Fruit fly (Drosophila melanogaster) whole organism, embryonic: Measurements from ENCODE around the gene GCC88.

Experiments
- Atf3 ChIP-seq: fragments of 200-800 bp; sonication (Bioruptor generic); optimal IDR thresholded peaks from 3 replicates; lab custom pipeline; 2016; ENCODE audit warnings: missing biosample characterization, missing genetic modification characterization
- Bdp1 ChIP-seq: fragments of 200-800 bp; sonication (Bioruptor generic); optimal IDR thresholded peaks from 3 replicates; lab custom pipeline; 2016; ENCODE audit warnings: missing biosample characterization, missing genetic modification characterization
- CG10366 ChIP-seq: fragments of 200-800 bp; sonication (Bioruptor generic); IDR thresholded peaks from 2 replicates; pipeline ENCODE4 v1.3.6; 2022; ENCODE audit warnings: missing biosample characterization, missing genetic modification characterization
- CG10654 ChIP-seq: fragments of 200-800 bp; sonication (Bioruptor generic); optimal IDR thresholded peaks from 2 replicates; lab custom pipeline; 2016; ENCODE audit warnings: missing biosample characterization, missing genetic modification characterization
- CG10959 ChIP-seq: fragments of 200-800 bp; sonication (Bioruptor generic); IDR thresholded peaks from 2 replicates; pipeline ENCODE4 v1.3.6; 2022; ENCODE audit warnings: missing biosample characterization, missing genetic modification characterization
- CG12071 ChIP-seq: fragments of 200-800 bp; sonication (Bioruptor generic); optimal IDR thresholded peaks from 3 replicates; lab custom pipeline; 2018; ENCODE audit warnings: missing biosample characterization, mild to moderate bottlenecking, missing genetic modification characterization
- CG12744 ChIP-seq: fragments of 200-800 bp; sonication (Bioruptor generic); optimal IDR thresholded peaks from 2 replicates; lab custom pipeline; 2016; ENCODE audit warnings: missing biosample characterization, missing genetic modification characterization
- CG13296 ChIP-seq: fragments of 200-800 bp; sonication (Bioruptor generic); optimal IDR thresholded peaks from 3 replicates; lab custom pipeline; 2018; ENCODE audit warnings: missing biosample characterization, mild to moderate bottlenecking, missing genetic modification characterization
- CG13894 ChIP-seq: fragments of 200-800 bp; sonication (Bioruptor generic); optimal IDR thresholded peaks from 3 replicates; lab custom pipeline; 2018; ENCODE audit warnings: missing biosample characterization, mild to moderate bottlenecking, missing genetic modification characterization, moderate library complexity
- CG15011 ChIP-seq: fragments of 200-800 bp; sonication (Bioruptor generic); optimal IDR thresholded peaks from 3 replicates; lab custom pipeline; 2018; ENCODE audit warnings: missing biosample characterization, mild to moderate bottlenecking, missing genetic modification characterization
- CG15073 ChIP-seq: fragments of 200-800 bp; sonication (Bioruptor generic); optimal IDR thresholded peaks from 2 replicates; lab custom pipeline; 2016; ENCODE audit warnings: missing biosample characterization, missing genetic modification characterization
- CG15514 ChIP-seq: fragments of 200-800 bp; sonication (Bioruptor generic); optimal IDR thresholded peaks from 3 replicates; lab custom pipeline; 2017; ENCODE audit warnings: missing biosample characterization, missing genetic modification characterization, mild to moderate bottlenecking, moderate library complexity, missing genetic modification reagents
- CG15601 ChIP-seq: fragments of 200-800 bp; sonication (Bioruptor generic); optimal IDR thresholded peaks from 3 replicates; lab custom pipeline; 2019; ENCODE audit warnings: missing biosample characterization, mild to moderate bottlenecking, missing genetic modification characterization, moderate library complexity
- CG16779 ChIP-seq: fragments of 200-800 bp; sonication (Bioruptor generic); IDR thresholded peaks from 2 replicates; pipeline ENCODE4 v1.3.6; 2022; ENCODE audit warnings: missing biosample characterization, missing genetic modification characterization
- CG17568 ChIP-seq: fragments of 200-800 bp; sonication (Bioruptor generic); optimal IDR thresholded peaks from 2 replicates; lab custom pipeline; 2018; ENCODE audit warnings: missing biosample characterization, mild to moderate bottlenecking, missing genetic modification characterization, moderate library complexity
- CG18599 ChIP-seq: fragments of 200-800 bp; sonication (Bioruptor generic); optimal IDR thresholded peaks from 3 replicates; lab custom pipeline; 2017; ENCODE audit warnings: missing biosample characterization, missing genetic modification characterization, mild to moderate bottlenecking, moderate library complexity, missing genetic modification reagents
- CG18764 ChIP-seq: fragments of 200-800 bp; sonication (Bioruptor generic); optimal IDR thresholded peaks from 3 replicates; lab custom pipeline; 2016; ENCODE audit warnings: missing biosample characterization, missing genetic modification characterization
- CG2712 ChIP-seq: fragments of 200-800 bp; optimal IDR thresholded peaks from 3 replicates; lab custom pipeline; 2019; ENCODE audit warnings: missing biosample characterization, mild to moderate bottlenecking, missing genetic modification characterization, moderate library complexity
- CG32772 ChIP-seq: fragments of 200-800 bp; sonication (Bioruptor generic); IDR thresholded peaks from 2 replicates; pipeline ENCODE4 v1.3.6; 2022; ENCODE audit warnings: missing biosample characterization, missing genetic modification characterization
- CG34224 ChIP-seq: fragments of 200-800 bp; sonication (Bioruptor generic); IDR thresholded peaks from 3 replicates; pipeline ENCODE4 v1.3.6; 2022; ENCODE audit warnings: missing biosample characterization, missing genetic modification characterization; ENCODE audit not compliant: partially characterized antibody
- CG4707 ChIP-seq: fragments of 200-800 bp; sonication (Bioruptor generic); optimal IDR thresholded peaks from 2 replicates; lab custom pipeline; 2018; ENCODE audit warnings: missing biosample characterization, mild to moderate bottlenecking, missing genetic modification characterization, moderate library complexity
- CG5245 ChIP-seq: fragments of 200-800 bp; sonication (Bioruptor generic); optimal IDR thresholded peaks from 3 replicates; lab custom pipeline; 2016; ENCODE audit warnings: missing biosample characterization, missing genetic modification characterization
- CG6175 ChIP-seq: fragments of 200-800 bp; sonication (Bioruptor generic); IDR thresholded peaks from 3 replicates; pipeline ENCODE4 v1.3.6; 2022; ENCODE audit warnings: missing biosample characterization, missing genetic modification characterization
- CG6765 ChIP-seq: fragments of 200-800 bp; sonication (Bioruptor generic); optimal IDR thresholded peaks from 3 replicates; lab custom pipeline; 2017; ENCODE audit warnings: missing biosample characterization, mild to moderate bottlenecking, missing genetic modification characterization
- CG7839 ChIP-seq: fragments of 200-800 bp; sonication (Bioruptor generic); optimal IDR thresholded peaks from 3 replicates; lab custom pipeline; 2018; ENCODE audit warnings: missing biosample characterization, mild to moderate bottlenecking, missing genetic modification characterization, moderate library complexity
- CG8478 ChIP-seq: fragments of >200 bp; optimal IDR thresholded peaks from 2 replicates; lab custom pipeline; 2018
- CG9437 ChIP-seq: fragments of 200-800 bp; sonication (Bioruptor generic); optimal IDR thresholded peaks from 2 replicates; lab custom pipeline; 2018; ENCODE audit warnings: missing biosample characterization, mild to moderate bottlenecking, missing genetic modification characterization
- CrebB ChIP-seq: fragments of 200-800 bp; sonication (Bioruptor generic); optimal IDR thresholded peaks from 3 replicates; lab custom pipeline; 2018; ENCODE audit warnings: missing biosample characterization, mild to moderate bottlenecking, missing genetic modification characterization
- Dek ChIP-seq: fragments of 200-800 bp; sonication (Bioruptor generic); optimal IDR thresholded peaks from 3 replicates; lab custom pipeline; 2019; ENCODE audit warnings: missing biosample characterization, mild to moderate bottlenecking, missing genetic modification characterization, moderate library complexity
- H2.0 ChIP-seq: fragments of 200-800 bp; sonication (Bioruptor generic); IDR thresholded peaks from 2 replicates; pipeline ENCODE4 v1.3.6; 2022; ENCODE audit warnings: missing biosample characterization, missing genetic modification characterization
- Meics ChIP-seq: fragments of 200-800 bp; sonication (Bioruptor generic); optimal IDR thresholded peaks from 2 replicates; lab custom pipeline; 2017; ENCODE audit warnings: missing biosample characterization, mild to moderate bottlenecking, missing genetic modification characterization
- Mrtf ChIP-seq: fragments of 200-800 bp; sonication (Bioruptor generic); IDR thresholded peaks from 3 replicates; pipeline ENCODE4 v1.3.6; 2022; ENCODE audit warnings: missing biosample characterization, missing genetic modification characterization
- Myb ChIP-seq: fragments of 200-800 bp; sonication (Bioruptor generic); optimal IDR thresholded peaks from 2 replicates; lab custom pipeline; 2016; ENCODE audit warnings: missing biosample characterization, missing genetic modification characterization
- NK7.1 ChIP-seq: fragments of 200-800 bp; sonication (Bioruptor generic); optimal IDR thresholded peaks from 3 replicates; lab custom pipeline; 2016; ENCODE audit warnings: missing biosample characterization, missing genetic modification characterization
- Sox100B ChIP-seq: fragments of 200-800 bp; sonication (Bioruptor generic); optimal IDR thresholded peaks from 3 replicates; lab custom pipeline; 2018; ENCODE audit warnings: missing biosample characterization, mild to moderate bottlenecking, missing genetic modification characterization
- Sox102F ChIP-seq: fragments of 200-800 bp; sonication (Bioruptor generic); optimal IDR thresholded peaks from 2 replicates; lab custom pipeline; 2018; ENCODE audit warnings: missing biosample characterization, mild to moderate bottlenecking, missing genetic modification characterization, moderate library complexity
- Spps ChIP-seq: fragments of 200-800 bp; sonication (Bioruptor generic); optimal IDR thresholded peaks from 2 replicates; lab custom pipeline; 2018; ENCODE audit warnings: missing biosample characterization, mild to moderate bottlenecking, missing genetic modification characterization
- ap ChIP-seq: fragments of 200-800 bp; sonication (Bioruptor generic); IDR thresholded peaks from 2 replicates; pipeline ENCODE4 v1.3.6; 2022; ENCODE audit warnings: missing biosample characterization, missing genetic modification characterization
- cad ChIP-seq: fragments of >200 bp; optimal IDR thresholded peaks from 2 replicates; lab custom pipeline; 2017; ENCODE audit warnings: missing biosample characterization, missing genetic modification characterization
- cato ChIP-seq: fragments of 200-800 bp; sonication (Bioruptor generic); optimal IDR thresholded peaks from 2 replicates; lab custom pipeline; 2016; ENCODE audit warnings: missing biosample characterization, missing genetic modification characterization, borderline replicate concordance
- dimm ChIP-seq: fragments of 200-800 bp; sonication (Bioruptor generic); IDR thresholded peaks from 2 replicates; pipeline ENCODE4 v1.3.6; 2022; ENCODE audit warnings: missing biosample characterization, missing genetic modification characterization
- ems ChIP-seq: fragments of 200-800 bp; sonication (Bioruptor generic); optimal IDR thresholded peaks from 3 replicates; lab custom pipeline; 2016; ENCODE audit warnings: missing biosample characterization, missing genetic modification characterization
- jumu ChIP-seq: fragments of 200-800 bp; sonication (Bioruptor generic); optimal IDR thresholded peaks from 3 replicates; lab custom pipeline; 2016; ENCODE audit warnings: missing biosample characterization, missing genetic modification characterization
- knrl ChIP-seq: fragments of 200-800 bp; sonication (Bioruptor generic); IDR thresholded peaks from 3 replicates; pipeline ENCODE4 v1.3.6; 2022; ENCODE audit warnings: missing biosample characterization, missing genetic modification characterization; ENCODE audit not compliant: partially characterized antibody
- nom ChIP-seq: fragments of 200-800 bp; sonication (Bioruptor generic); optimal IDR thresholded peaks from 2 replicates; lab custom pipeline; 2017; ENCODE audit warnings: missing biosample characterization, missing genetic modification characterization, mild to moderate bottlenecking, moderate library complexity, missing genetic modification reagents
- org-1 ChIP-seq: fragments of 200-800 bp; sonication (Bioruptor generic); optimal IDR thresholded peaks from 2 replicates; lab custom pipeline; 2017; ENCODE audit warnings: missing biosample characterization, missing genetic modification characterization
- pita ChIP-seq: fragments of 200-800 bp; sonication (Bioruptor generic); optimal IDR thresholded peaks from 2 replicates; lab custom pipeline; 2017; ENCODE audit warnings: missing biosample characterization, mild to moderate bottlenecking, missing genetic modification characterization
- prd ChIP-seq, 3 experiments: fragments of >200 bp in 2 of 3; fragments of 200-800 bp in 1 of 3; sonication (Bioruptor generic) in 1 of 3; optimal IDR thresholded peaks in 2 of 3; IDR thresholded peaks in 1 of 3; 2 replicates in 2 of 3; 3 replicates in 1 of 3; pipeline versions ENCODE4 v1.3.6 to Lab custom; 2017 to 2022; ENCODE audit warnings: missing biosample characterization in 1 of 3, missing genetic modification characterization in 1 of 3
- psq ChIP-seq: fragments of 200-800 bp; sonication (Bioruptor generic); optimal IDR thresholded peaks from 2 replicates; lab custom pipeline; 2017; ENCODE audit warnings: missing biosample characterization, missing genetic modification characterization
- slou ChIP-seq: fragments of 200-800 bp; sonication (Bioruptor generic); optimal IDR thresholded peaks from 3 replicates; lab custom pipeline; 2016; ENCODE audit warnings: missing biosample characterization, missing genetic modification characterization

Gene GCC88

DNA sequence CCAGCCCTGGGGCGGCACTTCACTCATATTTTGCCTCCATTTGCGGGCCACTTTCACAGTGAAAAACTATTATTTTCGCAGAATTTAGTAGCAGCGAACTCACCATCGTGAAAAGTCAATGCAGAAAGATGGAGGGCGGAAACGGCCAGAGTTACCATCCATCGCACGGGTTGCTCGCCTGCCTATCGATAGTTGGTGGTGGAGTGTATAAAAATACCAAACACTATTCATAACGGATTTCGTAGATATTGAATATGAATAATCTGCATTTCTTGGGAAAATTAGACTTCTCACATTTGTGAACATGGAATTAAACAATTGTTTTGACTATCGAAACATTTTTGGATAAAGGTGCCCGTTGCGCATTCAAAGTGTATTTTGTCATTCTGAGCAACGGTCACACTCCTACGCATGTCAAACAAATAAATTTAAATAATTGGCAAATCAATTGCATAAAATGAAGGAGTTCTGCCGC lies 14.2 kb downstream of the GCC88 start, which contains the start of the genes RpS25 and CG4820 (continued):
- TF ChIP-seq CG5245 (GFP tag; lab: Kevin White, UChicago): peak; percentile 85
- TF ChIP-seq H2.0 (GFP tag; lab: Robert Waterston, UW): peak; percentile 84
- TF ChIP-seq Myb: peak; percentile 82
- peak; percentile 82 for TF ChIP-seq CG12744 (GFP tag; lab: Kevin White, UChicago)
- TF ChIP-seq slou (GFP tag; lab: Kevin White, UChicago): peak; percentile 88
- TF ChIP-seq CG16779 (GFP tag; lab: Robert Waterston, UW): peak; percentile 79
- TF ChIP-seq psq (GFP tag; lab: Kevin White, UChicago): peak; percentile 75
- peak; percentile 90 for TF ChIP-seq CG18599 (GFP tag; lab: Kevin White, UChicago)
- peak; percentile 9 for TF ChIP-seq CG15073 (GFP tag; lab: Kevin White, UChicago)
- TF ChIP-seq ems (GFP tag; lab: Kevin White, UChicago): peak; percentile 79
- no peak for TF ChIP-seq pita (GFP tag; lab: Kevin White, UChicago)
- TF ChIP-seq CG7839 (tag; lab: Kevin White, UChicago): peak; percentile 86
- TF ChIP-seq CrebB (tag; lab: Kevin White, UChicago): peak; percentile 97
- peak; percentile 72 for TF ChIP-seq Sox102F (GFP tag; lab: Kevin White, UChicago)
- TF ChIP-seq Bdp1 (GFP tag; lab: Kevin White, UChicago): peak; percentile 86
- no peak for TF ChIP-seq cad (GFP tag; lab: Kevin White, UChicago)
- peak; percentile 92 for TF ChIP-seq Sox100B (GFP tag; lab: Kevin White, UChicago)
- peak; percentile 90 for TF ChIP-seq nom (GFP tag; lab: Kevin White, UChicago)
- peak; percentile 95 for TF ChIP-seq CG13296
- TF ChIP-seq CG4707 (GFP tag; lab: Kevin White, UChicago): peak; percentile 89
- TF ChIP-seq CG9437 (GFP tag; lab: Kevin White, UChicago): peak; percentile 82
- TF ChIP-seq CG15011 (GFP tag; lab: Kevin White, UChicago): peak; percentile 91
- peak; percentile 76 for TF ChIP-seq CG10366
- TF ChIP-seq CG12071 (GFP tag; lab: Kevin White, UChicago): peak; percentile 94
- peak; percentile 88 for TF ChIP-seq NK7.1 (GFP tag; lab: Kevin White, UChicago)
- peak; percentile 82 for TF ChIP-seq Mrtf (GFP tag; lab: Robert Waterston, UW)
- peak; percentile 93 for TF ChIP-seq org-1 (GFP tag; lab: Kevin White, UChicago)
- peak; percentile 84 for TF ChIP-seq CG6175 (GFP tag; lab: Robert Waterston, UW)
- peak; percentile 91 for TF ChIP-seq knrl
- TF ChIP-seq Atf3 (GFP tag; lab: Kevin White, UChicago): peak; percentile 86
- TF ChIP-seq Meics (GFP tag; lab: Kevin White, UChicago): peak; percentile 96
- peak; percentile 72 for TF ChIP-seq CG10959 (GFP tag; lab: Robert Waterston, UW)
- peak; percentile 79 for TF ChIP-seq CG32772 (GFP tag; lab: Robert Waterston, UW)
- TF ChIP-seq CG15601 (tag; lab: Kevin White, UChicago): peak; percentile 93
- TF ChIP-seq CG13894 (tag; lab: Kevin White, UChicago): peak; percentile 83
- TF ChIP-seq CG18764 (GFP tag; lab: Kevin White, UChicago): peak; percentile 90
- TF ChIP-seq CG17568: peak; percentile 93
- TF ChIP-seq Dek (tag; lab: Kevin White, UChicago): peak; percentile 71
- peak; percentile 78 for TF ChIP-seq Spps (tag; lab: Kevin White, UChicago)
- peak; percentile 82 for TF ChIP-seq cato (GFP tag; lab: Kevin White, UChicago)
- peak; percentile 93 for TF ChIP-seq CG15514 (GFP tag; lab: Kevin White, UChicago)
- TF ChIP-seq CG34224: peak; percentile 88
- TF ChIP-seq CG2712 (tag; lab: Kevin White, UChicago): peak; percentile 90
- TF ChIP-seq CG10654 (GFP tag; lab: Kevin White, UChicago): peak; percentile 90
- no peak for TF ChIP-seq prd (optimal IDR thresholded peaks at IDR 0.05; lab: Kevin White, UChicago)
- peak; percentile 70 for TF ChIP-seq prd (GFP tag; IDR thresholded peaks at IDR 0.05; lab: Robert Waterston, UW)
- no peak for TF ChIP-seq CG8478 (lab: Kevin White, UChicago)
- TF ChIP-seq dimm: peak; percentile 54
- TF ChIP-seq ap (GFP tag; lab: Robert Waterston, UW): peak; percentile 71
- TF ChIP-seq jumu (GFP tag; lab: Kevin White, UChicago): peak; percentile 81
- peak; percentile 97 for TF ChIP-seq CG6765 (GFP tag; lab: Kevin White, UChicago)
